Fruit fly (Drosophila melanogaster): Measurements from ENCODE around the gene RpS14b.

- no peak for TF ChIP-seq Gug (GFP tag; IDR thresholded peaks at IDR 0.05)
- TF ChIP-seq OdsH (GFP tag; optimal IDR thresholded peaks at IDR 0.05): no peak
- no peak for TF ChIP-seq CG7368 (GFP tag; optimal IDR thresholded peaks at IDR 0.05)
- no peak for TF ChIP-seq pdm3 (GFP tag; optimal IDR thresholded peaks at IDR 0.05)
- no peak for TF ChIP-seq fkh (GFP tag; optimal IDR thresholded peaks at IDR 0.05)
- no peak for TF ChIP-seq CG6808 (GFP tag; optimal IDR thresholded peaks at IDR 0.05)
- TF ChIP-seq dac (GFP tag; optimal IDR thresholded peaks at IDR 0.05): no peak
- no peak for TF ChIP-seq Eip78C (GFP tag)
- TF ChIP-seq ss (GFP tag; optimal IDR thresholded peaks at IDR 0.05): no peak
- no peak for TF ChIP-seq CG9139 (GFP tag; optimal IDR thresholded peaks at IDR 0.05)
Observed at dm6 chrX:7900659-7901058, 34.0 kb upstream of the RpS14b start.
